Fruit fly (Drosophila melanogaster): ENCODE results near the gene CG10561.

DNA sequence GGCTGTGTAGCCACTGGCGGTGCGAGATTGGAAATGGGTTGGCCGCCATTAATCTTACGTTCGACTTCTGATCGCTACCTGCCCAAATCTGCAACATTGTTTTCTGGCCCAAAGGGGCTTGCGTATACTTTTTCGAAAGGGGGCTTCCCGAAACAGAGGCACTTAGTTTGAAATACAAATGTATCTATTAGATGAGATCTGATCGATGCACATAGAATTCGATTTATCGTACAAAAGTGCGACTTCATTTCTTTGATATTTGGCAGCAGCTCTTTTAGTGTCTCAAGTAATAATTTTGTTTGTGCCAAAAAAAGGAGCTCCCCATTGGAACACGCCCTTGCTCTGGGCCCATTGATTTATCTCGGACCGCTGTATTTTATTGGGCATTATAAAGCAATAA is 42.5 kb upstream of the CG10561 start:
- TF ChIP-seq tj (GFP tag; optimal IDR thresholded peaks at IDR 0.05), result no peak
- TF ChIP-seq Hr96 (GFP tag; optimal IDR thresholded peaks at IDR 0.05), result no peak
- TF ChIP-seq pad (GFP tag; optimal IDR thresholded peaks at IDR 0.05), result no peak
- TF ChIP-seq Mnt (GFP tag; optimal IDR thresholded peaks at IDR 0.05), result no peak
- no peak for TF ChIP-seq ovo (GFP tag; optimal IDR thresholded peaks at IDR 0.05)
- TF ChIP-seq CG5204 (GFP tag; optimal IDR thresholded peaks at IDR 0.05), result no peak
- no peak for TF ChIP-seq CG14711 (tag; optimal IDR thresholded peaks at IDR 0.05)
- TF ChIP-seq CG33017 (tag; optimal IDR thresholded peaks at IDR 0.05), result no peak
- no peak for TF ChIP-seq bab1 (GFP tag; optimal IDR thresholded peaks at IDR 0.05)
- TF ChIP-seq Clk (GFP tag; optimal IDR thresholded peaks at IDR 0.05), result no peak
- no peak for TF ChIP-seq cnc (optimal IDR thresholded peaks at IDR 0.05)
- TF ChIP-seq CG7101 (tag; optimal IDR thresholded peaks at IDR 0.05), result no peak
